Fruit fly (Drosophila melanogaster) whole organism, embryonic: ENCODE measurements around the gene inaE.

ENCODE experiments used
- Bgb ChIP-seq: fragments of 200-800 bp; sonication (Bioruptor generic); IDR thresholded peaks from 2 replicates; pipeline ENCODE4 v1.3.6; 2022; ENCODE audit warnings: missing biosample characterization, missing genetic modification characterization; ENCODE audit not compliant: partially characterized antibody
- CG10267 ChIP-seq: fragments of 200-800 bp; sonication (Bioruptor generic); optimal IDR thresholded peaks from 2 replicates; lab custom pipeline; 2018; ENCODE audit warnings: missing biosample characterization, mild to moderate bottlenecking, missing genetic modification characterization, moderate library complexity
- CG11695 ChIP-seq: fragments of 200-800 bp; sonication (Bioruptor generic); IDR thresholded peaks from 3 replicates; pipeline ENCODE4 v1.3.6; 2022; ENCODE audit warnings: missing biosample characterization, missing genetic modification characterization
- CG12071 ChIP-seq: fragments of 200-800 bp; sonication (Bioruptor generic); optimal IDR thresholded peaks from 3 replicates; lab custom pipeline; 2018; ENCODE audit warnings: missing biosample characterization, mild to moderate bottlenecking, missing genetic modification characterization
- CG13296 ChIP-seq: fragments of 200-800 bp; sonication (Bioruptor generic); optimal IDR thresholded peaks from 3 replicates; lab custom pipeline; 2018; ENCODE audit warnings: missing biosample characterization, mild to moderate bottlenecking, missing genetic modification characterization
- CG14667 ChIP-seq: fragments of 200-800 bp; sonication (Bioruptor generic); IDR thresholded peaks from 2 replicates; pipeline ENCODE4 v1.3.6; 2022; ENCODE audit warnings: missing biosample characterization, missing genetic modification characterization
- CG15269 ChIP-seq: fragments of 200-800 bp; sonication (Bioruptor generic); optimal IDR thresholded peaks from 2 replicates; lab custom pipeline; 2018; ENCODE audit warnings: missing biosample characterization, mild to moderate bottlenecking, missing genetic modification characterization, moderate library complexity
- CG15514 ChIP-seq: fragments of 200-800 bp; sonication (Bioruptor generic); optimal IDR thresholded peaks from 3 replicates; lab custom pipeline; 2017; ENCODE audit warnings: missing biosample characterization, missing genetic modification characterization, mild to moderate bottlenecking, moderate library complexity, missing genetic modification reagents
- CG15696 ChIP-seq: fragments of 200-800 bp; sonication (Bioruptor generic); optimal IDR thresholded peaks from 2 replicates; lab custom pipeline; 2019; ENCODE audit warnings: missing biosample characterization, mild to moderate bottlenecking, missing genetic modification characterization, moderate library complexity
- CG17359 ChIP-seq: fragments of 200-800 bp; sonication (Bioruptor generic); optimal IDR thresholded peaks from 3 replicates; lab custom pipeline; 2018; ENCODE audit warnings: missing biosample characterization, mild to moderate bottlenecking, missing genetic modification characterization, moderate library complexity
- CG17361 ChIP-seq: fragments of 200-800 bp; sonication (Bioruptor generic); IDR thresholded peaks from 3 replicates; pipeline ENCODE4 v1.3.6; 2022; ENCODE audit warnings: missing biosample characterization, missing genetic modification characterization
- CG17568 ChIP-seq: fragments of 200-800 bp; sonication (Bioruptor generic); optimal IDR thresholded peaks from 2 replicates; lab custom pipeline; 2018; ENCODE audit warnings: missing biosample characterization, mild to moderate bottlenecking, missing genetic modification characterization, moderate library complexity
- CG2199 ChIP-seq: fragments of 200-800 bp; sonication (Bioruptor generic); IDR thresholded peaks from 3 replicates; pipeline ENCODE4 v1.3.6; 2022; ENCODE audit warnings: missing biosample characterization, missing genetic modification characterization
- CG2678 ChIP-seq: fragments of 200-800 bp; sonication (Bioruptor generic); optimal IDR thresholded peaks from 3 replicates; lab custom pipeline; 2019; ENCODE audit warnings: missing biosample characterization, mild to moderate bottlenecking, missing genetic modification characterization, moderate library complexity
- CG31224 ChIP-seq: fragments of 200-800 bp; sonication (Bioruptor generic); IDR thresholded peaks from 2 replicates; pipeline ENCODE4 v1.3.6; 2022; ENCODE audit warnings: missing biosample characterization, missing genetic modification characterization
- CG32772 ChIP-seq: fragments of 200-800 bp; sonication (Bioruptor generic); IDR thresholded peaks from 2 replicates; pipeline ENCODE4 v1.3.6; 2022; ENCODE audit warnings: missing biosample characterization, missing genetic modification characterization
- CG3281 ChIP-seq: fragments of 200-800 bp; sonication (Bioruptor generic); optimal IDR thresholded peaks from 3 replicates; lab custom pipeline; 2017; ENCODE audit warnings: missing biosample characterization, mild to moderate bottlenecking, missing genetic modification characterization
- CG4424 ChIP-seq: fragments of 200-800 bp; sonication (Bioruptor generic); optimal IDR thresholded peaks from 3 replicates; lab custom pipeline; 2016; ENCODE audit warnings: missing biosample characterization, missing genetic modification characterization
- CG7839 ChIP-seq: fragments of 200-800 bp; sonication (Bioruptor generic); optimal IDR thresholded peaks from 3 replicates; lab custom pipeline; 2018; ENCODE audit warnings: missing biosample characterization, mild to moderate bottlenecking, missing genetic modification characterization, moderate library complexity
- CG8290 ChIP-seq, 3 experiments: fragments of 200-800 bp; sonication (Bioruptor generic); optimal IDR thresholded peaks; 2 replicates each; lab custom pipeline; 2016 to 2019; ENCODE audit warnings: missing biosample characterization in 3 of 3, missing genetic modification characterization in 3 of 3, mild to moderate bottlenecking in 2 of 3, moderate library complexity in 1 of 3
- CG8388 ChIP-seq: fragments of 200-800 bp; sonication (Bioruptor generic); optimal IDR thresholded peaks from 2 replicates; lab custom pipeline; 2019; ENCODE audit warnings: missing biosample characterization, mild to moderate bottlenecking, missing genetic modification characterization, moderate library complexity
- CG8924 ChIP-seq: fragments of 200-800 bp; optimal IDR thresholded peaks from 3 replicates; lab custom pipeline; 2019; ENCODE audit warnings: missing biosample characterization, mild to moderate bottlenecking, missing genetic modification characterization, moderate library complexity
- D19A ChIP-seq: fragments of 200-800 bp; optimal IDR thresholded peaks from 3 replicates; lab custom pipeline; 2019; ENCODE audit warnings: missing biosample characterization, mild to moderate bottlenecking, missing genetic modification characterization, moderate library complexity
- Drgx ChIP-seq: fragments of 200-800 bp; sonication (Bioruptor generic); IDR thresholded peaks from 2 replicates; pipeline ENCODE4 v1.3.6; 2022; ENCODE audit warnings: missing biosample characterization, missing genetic modification characterization
- E2f1 ChIP-seq: fragments of 200-800 bp; sonication (Bioruptor generic); IDR thresholded peaks from 2 replicates; pipeline ENCODE4 v1.3.6; 2022; ENCODE audit warnings: missing biosample characterization, missing genetic modification characterization
- Fer3 ChIP-seq: fragments of 200-800 bp; sonication (Bioruptor generic); optimal IDR thresholded peaks from 2 replicates; lab custom pipeline; 2018; ENCODE audit warnings: missing biosample characterization, mild to moderate bottlenecking, missing genetic modification characterization, moderate library complexity
- Nf-YB ChIP-seq: fragments of 200-800 bp; sonication (Bioruptor generic); optimal IDR thresholded peaks from 3 replicates; lab custom pipeline; 2019; ENCODE audit warnings: missing biosample characterization, mild to moderate bottlenecking, missing genetic modification characterization, moderate library complexity
- Oli ChIP-seq: fragments of 200-800 bp; sonication (Bioruptor generic); optimal IDR thresholded peaks from 2 replicates; lab custom pipeline; 2018; ENCODE audit warnings: missing biosample characterization, mild to moderate bottlenecking, missing genetic modification characterization, moderate library complexity
- Optix ChIP-seq: fragments of 200-800 bp; sonication (Bioruptor generic); IDR thresholded peaks from 3 replicates; pipeline ENCODE4 v1.3.6; 2022; ENCODE audit warnings: missing biosample characterization, missing genetic modification characterization
- Ravus ChIP-seq: fragments of 200-800 bp; sonication (Bioruptor generic); IDR thresholded peaks from 2 replicates; pipeline ENCODE4 v1.3.6; 2022; ENCODE audit warnings: missing biosample characterization, missing genetic modification characterization
- Sox102F ChIP-seq: fragments of 200-800 bp; sonication (Bioruptor generic); optimal IDR thresholded peaks from 2 replicates; lab custom pipeline; 2018; ENCODE audit warnings: missing biosample characterization, mild to moderate bottlenecking, missing genetic modification characterization, moderate library complexity
- Trl ChIP-seq, 3 experiments: fragments of >200 bp in 2 of 3; fragments of 200-800 bp in 1 of 3; sonication (Bioruptor generic) in 1 of 3; optimal IDR thresholded peaks; 2 replicates in 1 of 3; 3 replicates in 2 of 3; lab custom pipeline; 2016 to 2017; ENCODE audit warnings: missing biosample characterization in 1 of 3, missing genetic modification characterization in 1 of 3
- al ChIP-seq: fragments of 200-800 bp; sonication (Bioruptor generic); IDR thresholded peaks from 2 replicates; pipeline ENCODE4 v1.3.6; 2022; ENCODE audit warnings: missing biosample characterization, missing genetic modification characterization
- bcd ChIP-seq: fragments of 200-800 bp; sonication (Bioruptor generic); optimal IDR thresholded peaks from 2 replicates; lab custom pipeline; 2017; ENCODE audit warnings: missing biosample characterization, mild to moderate bottlenecking, missing genetic modification characterization
- caup ChIP-seq: fragments of 200-800 bp; sonication (Bioruptor generic); optimal IDR thresholded peaks from 3 replicates; lab custom pipeline; 2017; ENCODE audit warnings: missing biosample characterization, mild to moderate bottlenecking, missing genetic modification characterization, moderate library complexity; ENCODE audit not compliant: severe bottlenecking
- cwo ChIP-seq: fragments of 200-800 bp; sonication (Bioruptor generic); optimal IDR thresholded peaks from 3 replicates; lab custom pipeline; 2017; ENCODE audit warnings: missing biosample characterization, missing genetic modification characterization, mild to moderate bottlenecking, moderate library complexity, missing genetic modification reagents
- dpn ChIP-seq, 2 experiments: fragments of 200-800 bp; sonication (Bioruptor generic); optimal IDR thresholded peaks; 3 replicates each; lab custom pipeline; 2016; ENCODE audit warnings: missing biosample characterization in 2 of 2, missing genetic modification characterization in 2 of 2
- fu2 ChIP-seq: fragments of 200-800 bp; sonication (Bioruptor generic); optimal IDR thresholded peaks from 2 replicates; lab custom pipeline; 2016; ENCODE audit warnings: missing biosample characterization, missing genetic modification characterization
- grau ChIP-seq: fragments of 200-800 bp; optimal IDR thresholded peaks from 3 replicates; lab custom pipeline; 2019; ENCODE audit warnings: missing biosample characterization, mild to moderate bottlenecking, missing genetic modification characterization, moderate library complexity
- hb ChIP-seq: fragments of 200-800 bp; sonication (Bioruptor generic); IDR thresholded peaks from 3 replicates; pipeline ENCODE4 v1.3.6; 2022; ENCODE audit warnings: missing biosample characterization, missing genetic modification characterization; ENCODE audit not compliant: partially characterized antibody
- ind ChIP-seq: fragments of 200-800 bp; sonication (Bioruptor generic); optimal IDR thresholded peaks from 3 replicates; lab custom pipeline; 2016; ENCODE audit warnings: missing biosample characterization, missing genetic modification characterization
- luna ChIP-seq: fragments of 200-800 bp; sonication (Bioruptor generic); optimal IDR thresholded peaks from 2 replicates; lab custom pipeline; 2016; ENCODE audit warnings: missing biosample characterization, missing genetic modification characterization
- repo ChIP-seq: fragments of 200-800 bp; sonication (Bioruptor generic); optimal IDR thresholded peaks from 2 replicates; lab custom pipeline; 2016; ENCODE audit warnings: missing biosample characterization, missing genetic modification characterization
- rib ChIP-seq: fragments of 200-800 bp; sonication (Bioruptor generic); IDR thresholded peaks from 2 replicates; pipeline ENCODE4 v1.3.6; 2022; ENCODE audit warnings: missing biosample characterization, missing genetic modification characterization
- slbo ChIP-seq: fragments of 200-800 bp; sonication (Bioruptor generic); IDR thresholded peaks from 2 replicates; pipeline ENCODE4 v1.3.6; 2022; ENCODE audit warnings: missing biosample characterization, missing genetic modification characterization
- stc ChIP-seq: fragments of 200-800 bp; sonication (Bioruptor generic); IDR thresholded peaks from 2 replicates; pipeline ENCODE4 v1.3.6; 2022; ENCODE audit warnings: missing biosample characterization, missing genetic modification characterization
- vvl ChIP-seq: fragments of 200-800 bp; sonication (Bioruptor generic); IDR thresholded peaks from 2 replicates; pipeline ENCODE4 v1.3.6; 2022; ENCODE audit warnings: missing biosample characterization, missing genetic modification characterization

Gene inaE

dm6 chrX:13817418-13818171, 34.1 kb downstream of the inaE start:
- TF ChIP-seq rib (GFP tag; lab: Robert Waterston, UW) (peak; percentile 43; the same call in 1 of the 2 replicates), vvl (peak; percentile 62; the same call in 1 of the 2 replicates), al (GFP tag; lab: Robert Waterston, UW) (no peak), Drgx (GFP tag; lab: Robert Waterston, UW) (peak; percentile 61), Optix (no peak), CG15514 (GFP tag; lab: Kevin White, UChicago) (peak; percentile 18), CG15696 (tag; lab: Kevin White, UChicago) (no peak), CG7839 (tag; lab: Kevin White, UChicago) (peak; percentile 57), grau (tag; lab: Kevin White, UChicago) (peak; percentile 63), CG12071 (peak; percentile 27), Oli (peak; percentile 48), CG11695 (GFP tag; lab: Robert Waterston, UW) (0 out of 3 replicates have a peak, but pooled peaks have one; percentile 46), CG4424 (GFP tag; lab: Kevin White, UChicago) (peak; percentile 26), CG17568 (GFP tag; lab: Kevin White, UChicago) (peak; percentile 9), CG14667 (GFP tag; lab: Robert Waterston, UW) (no peak), Ravus (no peak), Nf-YB (no peak), CG13296 (GFP tag; lab: Kevin White, UChicago) (peak; percentile 19), Bgb (no peak), CG8924 (tag; lab: Kevin White, UChicago) (peak; percentile 29), CG31224 (GFP tag; lab: Robert Waterston, UW) (0 out of 2 replicates have a peak, but pooled peaks have one; percentile 7), CG3281 (GFP tag; lab: Kevin White, UChicago) (peak; percentile 42), slbo (GFP tag; lab: Robert Waterston, UW) (peak; percentile 46), CG2678 (tag; lab: Kevin White, UChicago) (peak; percentile 44), ind (peak; percentile 29), CG2199 (GFP tag; lab: Robert Waterston, UW) (no peak), Fer3 (tag; lab: Kevin White, UChicago) (peak; percentile 52), Sox102F (peak; percentile 65), CG10267 (tag; lab: Kevin White, UChicago) (peak; percentile 11), luna (no peak), dpn (GFP tag; optimal IDR thresholded peaks at IDR 0.05; lab: Kevin White, UChicago) (peak in 1 of 2 experiments; percentile 31), Trl (optimal IDR thresholded peaks at IDR 0.05; lab: Kevin White, UChicago) (no peak), Trl (GFP tag; optimal IDR thresholded peaks at IDR 0.05; lab: Kevin White, UChicago) (peak; percentile 60), caup (no peak), bcd (peak; percentile 42), hb (no peak), cwo (GFP tag; lab: Kevin White, UChicago) (peak; percentile 17), E2f1 (GFP tag; lab: Robert Waterston, UW) (0 out of 2 replicates have a peak, but pooled peaks have one; percentile 12), repo (no peak), CG32772 (GFP tag; lab: Robert Waterston, UW) (no peak), fu2 (peak; percentile 31), CG8290 (GFP tag; optimal IDR thresholded peaks at IDR 0.05; lab: Kevin White, UChicago) (no peak), CG8290 (tag; optimal IDR thresholded peaks at IDR 0.05; lab: Kevin White, UChicago) (peak in 1 of 2 experiments; percentile 27), CG8388 (GFP tag; lab: Kevin White, UChicago) (no peak), CG15269 (tag; lab: Kevin White, UChicago) (peak; percentile 70), CG17359 (peak; percentile 46), CG17361 (GFP tag; lab: Robert Waterston, UW) (peak; percentile 39; the same call in 1 of the 3 replicates), D19A (tag; lab: Kevin White, UChicago) (peak; percentile 26), stc (GFP tag; lab: Robert Waterston, UW) (peak; percentile 63)
